Worm (Caenorhabditis elegans): ENCODE results near the gene F10A3.11.

F10A3.11 gene

DNA sequence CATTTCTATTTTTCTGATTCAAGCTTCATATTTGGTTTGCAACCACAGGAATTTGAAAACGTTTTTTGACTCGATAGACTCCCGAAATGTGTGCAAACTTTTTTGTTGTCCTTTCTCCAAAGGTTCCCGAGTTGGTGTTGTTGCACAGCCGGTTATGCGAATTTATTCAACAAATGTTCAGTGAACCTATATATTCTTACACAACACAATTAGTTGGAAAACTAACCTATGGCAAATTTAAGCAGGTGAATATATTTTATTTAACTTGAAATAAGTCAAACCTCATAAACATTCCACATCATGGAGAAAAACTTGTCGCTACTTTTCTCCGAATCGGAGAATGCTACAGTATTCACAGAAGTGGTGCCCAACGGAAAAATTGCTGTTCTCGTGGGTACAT, 20.9 kb downstream of the F10A3.11 start, which contains the start of gene srz-14:
Gene srz-14, plus strand, starts transcription at position 301 of the 400 bp plus-strand sequence.
- TF ChIP-seq nhr-237 (tag; optimal IDR thresholded peaks at IDR 0.05), result no peak
- no peak for TF ChIP-seq hmg-11 (tag; optimal IDR thresholded peaks at IDR 0.05)
- no peak for TF ChIP-seq ztf-11 (tag; optimal IDR thresholded peaks at IDR 0.05)
- TF ChIP-seq lsy-12 (tag; optimal IDR thresholded peaks at IDR 0.05), result no peak
- TF ChIP-seq jun-1 (tag; optimal IDR thresholded peaks at IDR 0.05), result no peak
- TF ChIP-seq sea-2 (GFP tag; optimal IDR thresholded peaks at IDR 0.05), result no peak
- TF ChIP-seq lin-39 (tag; optimal IDR thresholded peaks at IDR 0.05), result no peak
- no peak for TF ChIP-seq pqm-1 (tag; optimal IDR thresholded peaks at IDR 0.05)
- TF ChIP-seq unc-62 (GFP tag; optimal IDR thresholded peaks at IDR 0.05), result no peak
- no peak for TF ChIP-seq lin-15B (tag; optimal IDR thresholded peaks at IDR 0.05)
- TF ChIP-seq unc-39 (tag; optimal IDR thresholded peaks at IDR 0.05), result no peak

DNA sequence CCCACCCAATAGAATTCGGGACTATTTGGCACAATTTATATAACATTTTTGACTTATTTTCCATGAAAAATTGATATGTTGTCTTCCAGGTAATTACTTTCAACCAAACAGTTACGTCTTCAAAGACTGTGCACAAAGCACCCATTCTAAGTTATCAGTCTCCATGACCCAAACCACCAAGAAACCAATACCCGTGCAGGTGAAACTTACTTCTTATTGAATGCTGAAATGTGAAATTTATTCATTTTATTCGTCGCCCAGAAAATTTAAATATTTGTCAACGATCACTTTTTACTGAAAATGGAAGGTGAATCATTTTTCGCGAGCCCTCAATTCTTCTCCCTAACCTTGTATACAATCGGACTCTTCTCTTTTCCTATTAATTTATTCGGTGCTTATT, 28.0 kb downstream of the F10A3.11 start, which contains the start of gene srh-281:
Gene srh-281, plus strand, starts transcription at position 301 of the 400 bp plus-strand sequence.
- no peak for TF ChIP-seq elt-3 (tag; optimal IDR thresholded peaks at IDR 0.05)
- TF ChIP-seq ztf-11 (tag; optimal IDR thresholded peaks at IDR 0.05), result no peak
- no peak for TF ChIP-seq nhr-237 (tag; optimal IDR thresholded peaks at IDR 0.05)
- TF ChIP-seq ama-1 (optimal IDR thresholded peaks at IDR 0.05), result no peak
- TF ChIP-seq lsy-12 (tag; optimal IDR thresholded peaks at IDR 0.05), result no peak
- TF ChIP-seq ceh-9 (tag; optimal IDR thresholded peaks at IDR 0.05), result no peak

DNA sequence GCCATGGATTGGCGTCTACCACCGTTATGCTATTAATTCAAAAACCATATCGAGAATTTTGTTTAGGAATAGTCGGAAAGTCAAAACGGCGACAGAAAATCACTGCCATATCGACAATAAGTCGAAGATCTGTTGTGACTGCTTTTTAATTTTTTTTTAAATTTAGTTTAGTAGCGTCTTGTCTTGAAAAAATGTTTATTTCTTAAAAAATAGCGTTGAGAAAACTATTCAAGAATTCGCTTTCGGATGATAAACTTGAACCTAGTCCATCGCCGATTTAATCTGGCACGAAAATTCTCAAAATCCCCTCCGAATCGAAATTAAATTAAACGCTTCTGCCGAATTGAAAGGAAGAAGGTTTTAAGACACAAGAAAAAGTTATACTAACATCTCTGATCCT, 29.6 kb downstream of the F10A3.11 start, which contains the start of gene srh-279:
Gene srh-279, plus strand, starts transcription at position 301 of the 400 bp plus-strand sequence.
- TF ChIP-seq aly-2 (tag; optimal IDR thresholded peaks at IDR 0.05) (no peak), R02D3.7 (tag; optimal IDR thresholded peaks at IDR 0.05) (no peak), lsy-12 (tag; optimal IDR thresholded peaks at IDR 0.05) (no peak), lin-15B (tag; optimal IDR thresholded peaks at IDR 0.05) (no peak), ama-1 (optimal IDR thresholded peaks at IDR 0.05) (no peak)

DNA sequence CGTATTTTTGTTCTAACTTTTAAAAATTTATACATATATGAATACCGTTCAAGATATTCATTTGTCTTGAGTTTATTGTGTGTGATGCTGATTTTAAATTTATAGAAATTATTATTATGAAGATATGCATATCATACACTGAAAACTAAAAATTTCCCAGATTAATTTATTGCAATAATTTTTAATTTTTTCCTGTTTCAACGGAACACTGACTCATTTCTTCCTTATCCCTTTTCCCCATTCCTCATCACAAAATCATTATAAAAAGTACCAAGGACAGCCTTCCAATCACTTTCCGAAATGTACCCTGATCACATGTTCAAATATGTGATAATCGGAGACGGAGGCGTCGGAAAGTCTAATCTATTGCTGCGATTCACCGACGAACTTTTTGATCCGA, 32.2 kb downstream of the F10A3.11 start, which contains the start of gene rabr-4:
Gene rabr-4, plus strand, starts transcription at position 301 of the 400 bp plus-strand sequence.
- TF ChIP-seq egl-5 (tag; optimal IDR thresholded peaks at IDR 0.05) (no peak), elt-3 (tag; optimal IDR thresholded peaks at IDR 0.05) (no peak), unc-39 (tag; optimal IDR thresholded peaks at IDR 0.05) (no peak), elt-2 (tag; optimal IDR thresholded peaks at IDR 0.05) (no peak), nfya-1 (tag; optimal IDR thresholded peaks at IDR 0.05; ENCODE audit: insufficient read depth) (no peak), jun-1 (tag; optimal IDR thresholded peaks at IDR 0.05) (no peak), fkh-10 (GFP tag; optimal IDR thresholded peaks at IDR 0.05) (no peak), ceh-82 (tag; optimal IDR thresholded peaks at IDR 0.05) (no peak), lin-39 (tag; optimal IDR thresholded peaks at IDR 0.05) (no peak), ztf-4 (tag; optimal IDR thresholded peaks at IDR 0.05) (no peak), ama-1 (optimal IDR thresholded peaks at IDR 0.05) (no peak), R02D3.7 (tag; optimal IDR thresholded peaks at IDR 0.05) (no peak), zag-1 (tag; optimal IDR thresholded peaks at IDR 0.05) (no peak), mml-1 (tag; optimal IDR thresholded peaks at IDR 0.05) (no peak)

DNA sequence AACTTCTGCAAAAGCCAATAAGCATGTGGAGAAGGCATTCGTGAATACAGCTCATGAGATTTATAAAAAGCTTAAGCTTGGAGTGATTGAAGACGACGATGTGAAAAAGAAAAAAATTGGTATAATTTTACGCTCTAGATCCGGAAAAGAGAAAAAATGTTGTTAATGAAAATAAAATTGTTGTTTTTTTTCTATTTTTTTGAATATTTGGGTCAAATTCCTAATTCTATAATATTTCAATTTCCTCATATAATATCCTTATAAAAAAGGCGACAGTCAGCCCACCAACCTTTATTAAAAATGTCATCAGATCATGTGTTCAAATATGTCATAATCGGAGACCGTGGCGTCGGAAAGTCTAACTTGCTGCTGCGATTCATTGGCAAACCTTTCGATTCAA, 32.9 kb downstream of the F10A3.11 start, which contains the start of gene rabr-3:
Gene rabr-3, plus strand, starts transcription at position 301 of the 400 bp plus-strand sequence.
- TF ChIP-seq ztf-11 (tag; optimal IDR thresholded peaks at IDR 0.05), result no peak
- no peak for TF ChIP-seq nhr-28 (tag; optimal IDR thresholded peaks at IDR 0.05)
- no peak for TF ChIP-seq ceh-9 (tag; optimal IDR thresholded peaks at IDR 0.05)
- TF ChIP-seq lsy-12 (tag; optimal IDR thresholded peaks at IDR 0.05), result no peak
- TF ChIP-seq mdl-1 (tag; optimal IDR thresholded peaks at IDR 0.05), result no peak
- TF ChIP-seq R02D3.7 (tag; optimal IDR thresholded peaks at IDR 0.05), result no peak
- no peak for TF ChIP-seq egl-27 (tag; optimal IDR thresholded peaks at IDR 0.05)
- no peak for TF ChIP-seq pqm-1 (tag; optimal IDR thresholded peaks at IDR 0.05)
- no peak for TF ChIP-seq lin-15B (tag; optimal IDR thresholded peaks at IDR 0.05)
- no peak for TF ChIP-seq elt-1 (tag; optimal IDR thresholded peaks at IDR 0.05)
- no peak for TF ChIP-seq egl-5 (tag; optimal IDR thresholded peaks at IDR 0.05)
- TF ChIP-seq daf-12 (tag; optimal IDR thresholded peaks at IDR 0.05), result no peak
- no peak for TF ChIP-seq elt-2 (tag; optimal IDR thresholded peaks at IDR 0.05)

DNA sequence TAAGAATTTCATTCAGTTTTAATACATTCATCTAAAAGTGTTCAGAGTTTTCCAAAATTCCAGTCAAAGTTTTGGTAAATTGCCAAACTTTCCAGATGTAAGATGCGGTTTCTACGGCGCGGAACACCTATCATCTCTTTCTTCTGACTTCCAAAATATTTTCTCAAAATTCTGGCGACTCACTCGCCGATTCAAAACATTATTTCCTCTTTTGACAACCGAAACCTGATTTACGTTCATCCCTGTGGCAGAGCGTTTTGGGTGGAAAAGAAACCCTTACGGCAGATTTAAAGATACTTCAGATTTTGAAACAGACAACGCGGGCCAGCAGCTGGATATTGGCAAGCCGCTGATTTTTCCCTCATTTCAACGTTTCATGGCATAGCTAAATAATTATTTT, 35.5 kb downstream of the F10A3.11 start, which contains the start of gene F11A5.5:
Gene F11A5.5, plus strand, starts transcription at position 301 of the 400 bp plus-strand sequence.
- TF ChIP-seq R02D3.7 (tag; optimal IDR thresholded peaks at IDR 0.05) (no peak), ama-1 (optimal IDR thresholded peaks at IDR 0.05) (no peak), snpc-4 (tag; optimal IDR thresholded peaks at IDR 0.05) (no peak), pqm-1 (tag; optimal IDR thresholded peaks at IDR 0.05) (no peak), ceh-9 (tag; optimal IDR thresholded peaks at IDR 0.05) (no peak), nhr-25 (tag; optimal IDR thresholded peaks at IDR 0.05) (no peak), pha-4 (tag; optimal IDR thresholded peaks at IDR 0.05) (no peak), sea-2 (GFP tag; optimal IDR thresholded peaks at IDR 0.05) (no peak), elt-3 (tag; optimal IDR thresholded peaks at IDR 0.05) (no peak), mml-1 (tag; optimal IDR thresholded peaks at IDR 0.05) (no peak), zag-1 (tag; optimal IDR thresholded peaks at IDR 0.05) (no peak), nfya-1 (tag; optimal IDR thresholded peaks at IDR 0.05; ENCODE audit: insufficient read depth) (no peak), fkh-2 (tag; optimal IDR thresholded peaks at IDR 0.05) (no peak), nhr-77 (tag; optimal IDR thresholded peaks at IDR 0.05) (no peak), aly-2 (tag; optimal IDR thresholded peaks at IDR 0.05) (no peak), elt-1 (tag; optimal IDR thresholded peaks at IDR 0.05) (no peak)
